Fruit fly (Drosophila melanogaster): ENCODE measurements around the gene CG7255.
A peak's percentile ranks its signal among the peaks of the same experiment; 100 is the strongest.

CG7255 gene

dm6 chr3L:15330161-15330542, 26.1 kb downstream of the CG7255 start (continued):
- TF ChIP-seq prd (optimal IDR thresholded peaks at IDR 0.05) (no peak), prd (GFP tag; IDR thresholded peaks at IDR 0.05) (peak; percentile 65), lola (GFP tag; optimal IDR thresholded peaks at IDR 0.05) (peak in 1 of 3 experiments; percentile 71), grau (tag; optimal IDR thresholded peaks at IDR 0.05) (peak; percentile 24), usp (GFP tag; optimal IDR thresholded peaks at IDR 0.05) (no peak), CG32772 (GFP tag; IDR thresholded peaks at IDR 0.05) (no peak), fd102C (GFP tag; optimal IDR thresholded peaks at IDR 0.05) (peak; percentile 75), CG17361 (GFP tag; IDR thresholded peaks at IDR 0.05) (peak; percentile 46; the same call in 1 of the 3 replicates), CG2678 (tag; optimal IDR thresholded peaks at IDR 0.05) (peak; percentile 16), dmrt11E (tag; optimal IDR thresholded peaks at IDR 0.05) (peak; percentile 81)

dm6 chr3L:15334640-15335039, 30.6 kb downstream of the CG7255 start:
- TF ChIP-seq CG17385 (GFP tag; optimal IDR thresholded peaks at IDR 0.05) (no peak), prd (optimal IDR thresholded peaks at IDR 0.05) (no peak), prd (GFP tag; IDR thresholded peaks at IDR 0.05) (0 out of 3 replicates have a peak, but pooled peaks have one; percentile 31), gem (tag; optimal IDR thresholded peaks at IDR 0.05) (peak; percentile 13), CG18599 (GFP tag; optimal IDR thresholded peaks at IDR 0.05) (peak; percentile 26), sens (GFP tag) (peak; percentile 46), Med (GFP tag) (peak; percentile 39), row (GFP tag; IDR thresholded peaks at IDR 0.05) (0 out of 3 replicates have a peak, but pooled peaks have one; percentile 12), Rx (GFP tag; IDR thresholded peaks at IDR 0.05) (no peak), CG2199 (GFP tag; IDR thresholded peaks at IDR 0.05) (peak; percentile 94), zf30C (GFP tag; optimal IDR thresholded peaks at IDR 0.05) (peak; percentile 0)

- TF ChIP-seq unpg (GFP tag; optimal IDR thresholded peaks at IDR 0.05): no peak
- no peak for TF ChIP-seq CG11247 (GFP tag; IDR thresholded peaks at IDR 0.05)
- TF ChIP-seq oc (tag; optimal IDR thresholded peaks at IDR 0.05): peak; percentile 10
- TF ChIP-seq CG14050 (GFP tag; IDR thresholded peaks at IDR 0.05): no peak
- TF ChIP-seq Ptx1 (GFP tag; IDR thresholded peaks at IDR 0.05): no peak
- TF ChIP-seq CG9797 (GFP tag; optimal IDR thresholded peaks at IDR 0.05): no peak
- no peak for TF ChIP-seq chn (GFP tag; optimal IDR thresholded peaks at IDR 0.05)
- TF ChIP-seq CG3407 (GFP tag; optimal IDR thresholded peaks at IDR 0.05): no peak
- TF ChIP-seq CG12391 (tag; optimal IDR thresholded peaks at IDR 0.05): no peak
- no peak for TF ChIP-seq nau (GFP tag; optimal IDR thresholded peaks at IDR 0.05)
- 0 out of 3 replicates have a peak, but pooled peaks have one; percentile 9 for TF ChIP-seq zen2 (GFP tag; IDR thresholded peaks at IDR 0.05; ENCODE audit: partially characterized antibody)
- TF ChIP-seq peb (GFP tag; IDR thresholded peaks at IDR 0.05): no peak
- no peak for TF ChIP-seq Spps (tag; optimal IDR thresholded peaks at IDR 0.05)
- TF ChIP-seq nerfin-1 (tag; optimal IDR thresholded peaks at IDR 0.05): peak; percentile 30
- TF ChIP-seq klu (GFP tag; IDR thresholded peaks at IDR 0.05): no peak
- no peak for TF ChIP-seq Sry-β (GFP tag; optimal IDR thresholded peaks at IDR 0.05)
- TF ChIP-seq CG3163 (GFP tag; optimal IDR thresholded peaks at IDR 0.05): peak; percentile 4
- no peak for TF ChIP-seq Hr3 (GFP tag; optimal IDR thresholded peaks at IDR 0.05)
- TF ChIP-seq CoRest (tag; optimal IDR thresholded peaks at IDR 0.05): no peak
- TF ChIP-seq Asciz (GFP tag; optimal IDR thresholded peaks at IDR 0.05): no peak
- no peak for TF ChIP-seq CG7556 (GFP tag; optimal IDR thresholded peaks at IDR 0.05)
- no peak for TF ChIP-seq CG4617 (GFP tag; optimal IDR thresholded peaks at IDR 0.05; ENCODE audit: borderline replicate concordance)
- TF ChIP-seq CG17912 (GFP tag; optimal IDR thresholded peaks at IDR 0.05): no peak
- TF ChIP-seq Tbp (GFP tag; optimal IDR thresholded peaks at IDR 0.05): peak; percentile 72
- no peak for TF ChIP-seq cas (GFP tag; IDR thresholded peaks at IDR 0.05)
- TF ChIP-seq Sox100B (GFP tag; optimal IDR thresholded peaks at IDR 0.05): no peak
- TF ChIP-seq CG17802 (tag; optimal IDR thresholded peaks at IDR 0.05): no peak
- no peak for TF ChIP-seq pan (optimal IDR thresholded peaks at IDR 0.05)
- TF ChIP-seq pan (GFP tag; optimal IDR thresholded peaks at IDR 0.05 in 1 of 2, IDR thresholded peaks at IDR 0.05 in 1 of 2): no peak
Measured at dm6 chr3L:15336277-15336821, 32.3 kb downstream of the CG7255 start, which contains the start of gene Toll-6. TSS of gene Toll-6 (plus strand) at chr3L:15336692.

All from whole organism, embryonic.